Fruit fly (Drosophila melanogaster): ENCODE data around the gene naz.

dm6 chr3R:18311368-18311919 is 17.3 kb downstream of the naz start:
- TF ChIP-seq pan (optimal IDR thresholded peaks at IDR 0.05) = no peak
- peak in 1 of 2 experiments; percentile 14 for TF ChIP-seq pan (GFP tag; optimal IDR thresholded peaks at IDR 0.05 in 1 of 2, IDR thresholded peaks at IDR 0.05 in 1 of 2)
- peak; percentile 62 for TF ChIP-seq CG6689 (GFP tag; IDR thresholded peaks at IDR 0.05)
- 0 out of 3 replicates have a peak, but pooled peaks have one; percentile 27 for TF ChIP-seq so (GFP tag; IDR thresholded peaks at IDR 0.05)
- TF ChIP-seq CG32532 (GFP tag; IDR thresholded peaks at IDR 0.05) = peak; percentile 50; the same call in 1 of the 2 replicates
- TF ChIP-seq Stat92E (GFP tag; optimal IDR thresholded peaks at IDR 0.05) = no peak
- TF ChIP-seq CG31441 (GFP tag; IDR thresholded peaks at IDR 0.05) = peak; percentile 83
- TF ChIP-seq CG43689 (GFP tag; IDR thresholded peaks at IDR 0.05) = no peak
- no peak for TF ChIP-seq CG10462 (GFP tag; optimal IDR thresholded peaks at IDR 0.05)
- TF ChIP-seq Abd-B (GFP tag; optimal IDR thresholded peaks at IDR 0.05) = peak; percentile 10
- TF ChIP-seq CG31365 (tag; optimal IDR thresholded peaks at IDR 0.05) = peak; percentile 56
- peak; percentile 82 for TF ChIP-seq CG4360 (GFP tag; IDR thresholded peaks at IDR 0.05)
- no peak for TF ChIP-seq esg (GFP tag; conservative IDR thresholded peaks at IDR 0.05)
- no peak for TF ChIP-seq peb (GFP tag; IDR thresholded peaks at IDR 0.05)
- peak; percentile 91 for TF ChIP-seq HLHmδ (GFP tag; optimal IDR thresholded peaks at IDR 0.05)

Data from whole organism, embryonic.